Worm (Caenorhabditis elegans): ENCODE measurements around the gene str-96.

DNA sequence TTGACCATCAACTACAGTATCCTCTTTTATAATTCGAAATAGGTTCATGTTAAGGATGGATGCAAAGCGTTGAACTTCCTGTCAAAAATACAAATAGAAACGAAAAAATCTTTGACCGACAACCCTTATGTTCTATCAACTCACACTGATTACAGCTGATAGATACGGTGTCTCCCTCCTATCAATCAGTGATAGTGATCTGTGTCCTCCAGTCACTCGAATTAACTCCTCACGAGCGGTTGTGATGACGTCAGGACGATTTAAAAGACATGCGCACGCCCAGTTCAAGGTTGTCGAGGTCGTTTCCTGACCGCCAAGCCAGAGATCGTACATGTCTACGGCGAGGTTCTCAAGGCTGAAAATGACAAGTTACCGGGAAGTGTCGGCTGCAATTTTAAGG is 7.8 kb downstream of the str-96 start:
- TF ChIP-seq him-1 (tag; optimal IDR thresholded peaks at IDR 0.05) = no peak
- no peak for TF ChIP-seq dao-5 (tag; optimal IDR thresholded peaks at IDR 0.05)
- no peak for TF ChIP-seq W03F9.2 (tag; optimal IDR thresholded peaks at IDR 0.05)

Measured in whole organism, L4/young adult.